Worm (Caenorhabditis elegans) whole organism, L3 larva: ENCODE data around the gene ZK829.3.

Source experiments
- R02D3.7 ChIP-seq: fragments of 150-350 bp; optimal IDR thresholded peaks from 2 replicates; lab custom pipeline; 2014; ENCODE audit warnings: missing biosample characterization, missing genetic modification characterization
- aly-2 ChIP-seq: fragments of 150-350 bp; optimal IDR thresholded peaks from 2 replicates; lab custom pipeline; 2014; ENCODE audit warnings: missing biosample characterization, missing genetic modification characterization
- ama-1 ChIP-seq: fragments of 150-350 bp; optimal IDR thresholded peaks from 2 replicates; lab custom pipeline; 2018
- ceh-82 ChIP-seq: fragments of 150-350 bp; optimal IDR thresholded peaks from 2 replicates; lab custom pipeline; 2014; ENCODE audit warnings: missing biosample characterization, missing genetic modification characterization
- ceh-9 ChIP-seq: sonication (generic microtip); optimal IDR thresholded peaks from 2 replicates; lab custom pipeline; 2018; ENCODE audit warnings: missing biosample characterization, missing genetic modification characterization
- daf-12 ChIP-seq: fragments of 150-350 bp; optimal IDR thresholded peaks from 2 replicates; lab custom pipeline; 2014; ENCODE audit warnings: missing biosample characterization, missing genetic modification reagents, missing genetic modification characterization
- egl-27 ChIP-seq: sonication (generic microtip); optimal IDR thresholded peaks from 4 replicates; lab custom pipeline; 2017; ENCODE audit warnings: missing biosample characterization, missing genetic modification reagents, missing genetic modification characterization
- egl-5 ChIP-seq: fragments of 150-350 bp; optimal IDR thresholded peaks from 2 replicates; lab custom pipeline; 2017; ENCODE audit warnings: missing biosample characterization, missing genetic modification reagents, missing genetic modification characterization, inconsistent platforms
- elt-1 ChIP-seq: fragments of 150-350 bp; optimal IDR thresholded peaks from 2 replicates; lab custom pipeline; 2014; ENCODE audit warnings: missing biosample characterization, missing genetic modification characterization
- elt-2 ChIP-seq: sonication (generic microtip); optimal IDR thresholded peaks from 2 replicates; lab custom pipeline; 2016; ENCODE audit warnings: missing genetic modification reagents, mild to moderate bottlenecking, missing genetic modification characterization, missing compliant biosample characterization
- elt-3 ChIP-seq, 3 experiments: fragments of 150-350 bp in 1 of 3; sonication (generic microtip) in 2 of 3; optimal IDR thresholded peaks; 2 replicates in 2 of 3; 4 replicates in 1 of 3; lab custom pipeline; 2014 to 2017; ENCODE audit warnings: missing biosample characterization in 3 of 3, missing genetic modification characterization in 3 of 3
- eor-1 ChIP-seq, 2 experiments: fragments of 150-350 bp; optimal IDR thresholded peaks; 2 replicates each; lab custom pipeline; 2014 to 2018; ENCODE audit warnings: missing biosample characterization in 2 of 2, missing genetic modification characterization in 2 of 2
- fkh-10 ChIP-seq: sonication (generic microtip); optimal IDR thresholded peaks from 2 replicates; lab custom pipeline; 2017; ENCODE audit warnings: missing biosample characterization, missing genetic modification reagents, missing genetic modification characterization
- hmg-11 ChIP-seq: sonication (generic microtip); optimal IDR thresholded peaks from 2 replicates; lab custom pipeline; 2016; ENCODE audit warnings: missing genetic modification characterization, missing compliant biosample characterization
- jun-1 ChIP-seq: fragments of 150-350 bp; optimal IDR thresholded peaks from 2 replicates; lab custom pipeline; 2014; ENCODE audit warnings: missing biosample characterization, missing genetic modification reagents, missing genetic modification characterization
- lin-39 ChIP-seq: fragments of 150-350 bp; optimal IDR thresholded peaks from 2 replicates; lab custom pipeline; 2018; ENCODE audit warnings: missing biosample characterization, missing genetic modification reagents, missing genetic modification characterization
- lsy-12 ChIP-seq: sonication (generic microtip); optimal IDR thresholded peaks from 2 replicates; lab custom pipeline; 2016; ENCODE audit warnings: mild to moderate bottlenecking, missing genetic modification characterization, missing compliant biosample characterization
- mdl-1 ChIP-seq: fragments of 150-350 bp; optimal IDR thresholded peaks from 2 replicates; lab custom pipeline; 2014; ENCODE audit warnings: missing biosample characterization, missing genetic modification characterization
- mml-1 ChIP-seq: fragments of 150-350 bp; sonication (generic microtip); optimal IDR thresholded peaks from 3 replicates; lab custom pipeline; 2014; ENCODE audit warnings: missing biosample characterization, missing genetic modification characterization
- nfya-1 ChIP-seq: sonication (generic microtip); optimal IDR thresholded peaks from 2 replicates; lab custom pipeline; 2017; ENCODE audit warnings: missing genetic modification characterization, mild to moderate bottlenecking, missing compliant biosample characterization, antibody characterized with exemption, moderate library complexity; ENCODE audit not compliant: insufficient read depth
- nhr-11 ChIP-seq: fragments of 150-350 bp; optimal IDR thresholded peaks from 2 replicates; lab custom pipeline; 2014; ENCODE audit warnings: missing biosample characterization, missing genetic modification characterization
- nhr-23 ChIP-seq: fragments of 150-350 bp; optimal IDR thresholded peaks from 2 replicates; lab custom pipeline; 2014; ENCODE audit warnings: missing biosample characterization, missing genetic modification reagents, missing genetic modification characterization
- nhr-237 ChIP-seq: fragments of 150-350 bp; optimal IDR thresholded peaks from 2 replicates; lab custom pipeline; 2014; ENCODE audit warnings: missing biosample characterization, missing genetic modification characterization
- nhr-25 ChIP-seq: sonication (generic microtip); optimal IDR thresholded peaks from 2 replicates; lab custom pipeline; 2017; ENCODE audit warnings: missing biosample characterization, missing genetic modification characterization
- nhr-28 ChIP-seq: fragments of 150-350 bp; optimal IDR thresholded peaks from 2 replicates; lab custom pipeline; 2014; ENCODE audit warnings: missing biosample characterization, missing genetic modification characterization
- nhr-67 ChIP-seq: fragments of 150-350 bp; optimal IDR thresholded peaks from 2 replicates; lab custom pipeline; 2014; ENCODE audit warnings: missing biosample characterization, missing genetic modification characterization
- nhr-76 ChIP-seq: fragments of 150-350 bp; sonication (generic microtip); optimal IDR thresholded peaks from 5 replicates; lab custom pipeline; 2014; ENCODE audit warnings: missing biosample characterization, missing genetic modification characterization
- pha-4 ChIP-seq: fragments of 150-350 bp; optimal IDR thresholded peaks from 2 replicates; lab custom pipeline; 2014; ENCODE audit warnings: missing biosample characterization, missing genetic modification reagents, missing genetic modification characterization
- pqm-1 ChIP-seq: fragments of 150-350 bp; optimal IDR thresholded peaks from 2 replicates; lab custom pipeline; 2017; ENCODE audit warnings: missing biosample characterization, missing genetic modification characterization, inconsistent platforms
- sea-2 ChIP-seq: fragments of 150-350 bp; sonication (generic microtip); optimal IDR thresholded peaks from 4 replicates; lab custom pipeline; 2014; ENCODE audit warnings: missing biosample characterization, missing genetic modification reagents, missing genetic modification characterization
- skn-1 ChIP-seq: fragments of 150-350 bp; optimal IDR thresholded peaks from 2 replicates; lab custom pipeline; 2014; ENCODE audit warnings: missing biosample characterization, missing genetic modification characterization
- snpc-4 ChIP-seq: fragments of 150-350 bp; optimal IDR thresholded peaks from 2 replicates; lab custom pipeline; 2014; ENCODE audit warnings: missing biosample characterization, missing genetic modification characterization
- tbx-2 ChIP-seq: sonication (generic microtip); optimal IDR thresholded peaks from 2 replicates; lab custom pipeline; 2016; ENCODE audit warnings: mild to moderate bottlenecking, missing genetic modification characterization, missing compliant biosample characterization
- ztf-11 ChIP-seq: fragments of 150-350 bp; optimal IDR thresholded peaks from 2 replicates; lab custom pipeline; 2014; ENCODE audit warnings: missing biosample characterization, missing genetic modification characterization
- ztf-4 ChIP-seq: fragments of 150-350 bp; optimal IDR thresholded peaks from 2 replicates; lab custom pipeline; 2014; ENCODE audit warnings: missing biosample characterization, missing genetic modification characterization

ZK829.3 gene

ce11 chrIV:11925346-11926075 is 20.0 kb downstream of the ZK829.3 start, which contains the start of the genes srlf-33 and srlf-32:
srlf-33 (minus strand) TSS chrIV:11925446.
srlf-32 (plus strand) TSS chrIV:11926025.
- TF ChIP-seq nhr-25 (tag; lab: Kevin White, UChicago) (no peak), nhr-76 (tag; lab: Kevin White, UChicago) (no peak), tbx-2 (tag; lab: Kevin White, UChicago) (no peak), jun-1 (tag; lab: Kevin White, UChicago) (no peak), fkh-10 (GFP tag; lab: Kevin White, UChicago) (no peak), mdl-1 (tag; lab: Kevin White, UChicago) (no peak), elt-2 (no peak), egl-5 (no peak), mml-1 (tag; lab: Kevin White, UChicago) (no peak), nfya-1 (tag; lab: Kevin White, UChicago) (no peak), sea-2 (GFP tag; lab: Kevin White, UChicago) (no peak)

- TF ChIP-seq hmg-11 (tag; lab: Kevin White, UChicago) (no peak), nhr-67 (no peak), ama-1 (lab: Kevin White, UChicago) (no peak), elt-3 (tag; optimal IDR thresholded peaks at IDR 0.05; lab: Kevin White, UChicago) (no peak), nhr-11 (tag; lab: Kevin White, UChicago) (no peak), egl-27 (tag; lab: Kevin White, UChicago) (no peak), skn-1 (no peak), mdl-1 (tag; lab: Kevin White, UChicago) (no peak), ztf-11 (no peak), daf-12 (tag; lab: Kevin White, UChicago) (no peak), jun-1 (tag; lab: Kevin White, UChicago) (no peak)
Observed at ce11 chrIV:11924092-11924491, 21.4 kb downstream of the ZK829.3 start.

- no peak for TF ChIP-seq ztf-4 (tag; lab: Kevin White, UChicago)
Observed at ce11 chrIV:11923074-11923473, 22.4 kb downstream of the ZK829.3 start, which contains the start of gene srlf-31. srlf-31 (minus strand) TSS chrIV:11923174.

ce11 chrIV:11922011-11922410 is 23.5 kb downstream of the ZK829.3 start, which contains the start of gene ZK822.1:
ZK822.1 (minus strand) TSS chrIV:11922131.
- TF ChIP-seq pqm-1 (tag; lab: Kevin White, UChicago) (no peak), mml-1 (tag; lab: Kevin White, UChicago) (no peak), lsy-12 (tag; lab: Kevin White, UChicago) (no peak), nhr-237 (no peak), pha-4 (tag; lab: Kevin White, UChicago) (no peak), ama-1 (lab: Kevin White, UChicago) (no peak)

ce11 chrIV:11919067-11919466 is 26.5 kb downstream of the ZK829.3 start:
- no peak for TF ChIP-seq snpc-4 (tag; lab: Kevin White, UChicago)
- TF ChIP-seq egl-27 (tag; lab: Kevin White, UChicago): no peak
- no peak for TF ChIP-seq lin-39 (tag; lab: Kevin White, UChicago)
- TF ChIP-seq nhr-28 (tag; lab: Kevin White, UChicago): no peak
- no peak for TF ChIP-seq jun-1 (tag; lab: Kevin White, UChicago)
- TF ChIP-seq aly-2: no peak
- TF ChIP-seq pha-4 (tag; lab: Kevin White, UChicago): no peak
- no peak for TF ChIP-seq ceh-9 (tag; lab: Kevin White, UChicago)
- TF ChIP-seq ceh-82 (tag; lab: Kevin White, UChicago): no peak
- no peak for TF ChIP-seq eor-1 (tag; optimal IDR thresholded peaks at IDR 0.05; lab: Kevin White, UChicago)
- no peak for TF ChIP-seq nhr-237
- TF ChIP-seq nhr-25 (tag; lab: Kevin White, UChicago): no peak
- TF ChIP-seq lsy-12 (tag; lab: Kevin White, UChicago): no peak
- TF ChIP-seq nhr-23: no peak
- no peak for TF ChIP-seq R02D3.7 (tag; lab: Kevin White, UChicago)
- no peak for TF ChIP-seq elt-1 (tag; lab: Kevin White, UChicago)
- TF ChIP-seq egl-5: no peak
- no peak for TF ChIP-seq sea-2 (GFP tag; lab: Kevin White, UChicago)
- no peak for TF ChIP-seq mml-1 (tag; lab: Kevin White, UChicago)
- TF ChIP-seq mdl-1 (tag; lab: Kevin White, UChicago): no peak
